Fruit fly (Drosophila melanogaster): ENCODE measurements around the gene mthl7.

mthl7 gene

DNA sequence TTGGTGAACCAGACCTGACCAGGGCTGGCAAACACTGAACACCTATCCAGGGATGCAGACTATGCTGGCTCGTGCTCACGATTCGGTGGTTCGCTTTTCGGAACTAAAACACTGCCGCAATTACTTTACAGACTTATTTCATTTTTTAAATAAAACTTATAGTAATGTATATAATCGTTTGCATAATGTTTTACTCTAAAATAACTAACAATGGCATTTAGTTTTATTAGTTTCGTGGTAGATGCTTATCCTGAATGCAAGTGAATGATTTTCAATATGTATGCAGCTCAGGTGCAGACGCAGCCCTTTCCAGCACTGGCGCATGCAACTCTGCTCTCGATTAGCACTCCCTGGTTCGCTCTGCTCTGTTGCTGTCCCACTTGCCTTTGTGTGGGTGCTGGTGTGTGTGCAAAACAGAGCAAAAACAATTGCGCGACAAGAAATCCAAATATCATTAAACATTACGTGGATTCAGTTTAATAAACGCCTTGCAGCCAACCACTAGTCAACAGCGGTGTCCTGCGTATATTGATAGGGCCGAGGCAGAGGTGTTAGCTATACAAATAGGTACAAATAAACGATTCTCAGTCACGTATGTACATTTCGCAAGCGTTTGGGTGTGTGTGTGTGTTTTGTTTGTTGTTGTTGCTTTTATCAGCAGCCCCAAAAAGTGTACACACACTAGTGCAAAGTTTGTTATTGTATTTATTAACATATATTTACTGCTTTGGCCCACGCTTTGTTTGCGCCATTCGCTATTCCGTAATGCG lies 6.5 kb upstream of the mthl7 start, which contains the start of the genes ERR and Atg18a (continued):
- no peak for TF ChIP-seq CkIIα-i1 (GFP tag; IDR thresholded peaks at IDR 0.05)
- TF ChIP-seq CG16813 (GFP tag; IDR thresholded peaks at IDR 0.05; ENCODE audit: partially characterized antibody), result peak; percentile 71
- TF ChIP-seq cas (GFP tag; IDR thresholded peaks at IDR 0.05), result peak; percentile 83
- peak; percentile 92 for TF ChIP-seq NFAT (GFP tag; IDR thresholded peaks at IDR 0.05)
- TF ChIP-seq CG33213 (GFP tag; optimal IDR thresholded peaks at IDR 0.05), result peak; percentile 60
- TF ChIP-seq CG2199 (GFP tag; IDR thresholded peaks at IDR 0.05), result peak; percentile 51; the same call in 1 of the 3 replicates
- TF ChIP-seq ham (GFP tag; IDR thresholded peaks at IDR 0.05), result peak; percentile 49
- peak; percentile 78 for TF ChIP-seq Taf1 (GFP tag; IDR thresholded peaks at IDR 0.05)
- TF ChIP-seq caup (GFP tag; optimal IDR thresholded peaks at IDR 0.05; ENCODE audit: severe bottlenecking), result peak; percentile 74
- peak; percentile 79 for TF ChIP-seq CHES-1-like (GFP tag; optimal IDR thresholded peaks at IDR 0.05)
- peak; percentile 61 for TF ChIP-seq Dip2 (GFP tag; IDR thresholded peaks at IDR 0.05)
- TF ChIP-seq CG10209 (GFP tag; optimal IDR thresholded peaks at IDR 0.05), result peak; percentile 74
- TF ChIP-seq vnd (GFP tag; IDR thresholded peaks at IDR 0.05; ENCODE audit: partially characterized antibody), result peak; percentile 60; the same call in 2 of the 3 replicates
- peak; percentile 17 for TF ChIP-seq Hmx (GFP tag; optimal IDR thresholded peaks at IDR 0.05)
- peak; percentile 70; the same call in 1 of the 3 replicates for TF ChIP-seq CG11695 (GFP tag; IDR thresholded peaks at IDR 0.05)
- no peak for TF ChIP-seq CG9437 (GFP tag; optimal IDR thresholded peaks at IDR 0.05)
- peak; percentile 89 for TF ChIP-seq CG34422 (GFP tag; IDR thresholded peaks at IDR 0.05)
- TF ChIP-seq CG1603 (tag; optimal IDR thresholded peaks at IDR 0.05), result peak; percentile 72
- TF ChIP-seq insv (GFP tag; optimal IDR thresholded peaks at IDR 0.05), result peak in 1 of 2 experiments; percentile 67
- peak; percentile 46 for TF ChIP-seq btn (GFP tag; optimal IDR thresholded peaks at IDR 0.05)
- peak; percentile 41 for TF ChIP-seq Ravus (GFP tag; IDR thresholded peaks at IDR 0.05)
- TF ChIP-seq al (GFP tag; IDR thresholded peaks at IDR 0.05), result peak; percentile 91
- no peak for TF ChIP-seq nom (GFP tag; optimal IDR thresholded peaks at IDR 0.05)
- peak; percentile 88 for TF ChIP-seq bcd (GFP tag; optimal IDR thresholded peaks at IDR 0.05)
- TF ChIP-seq CTCF (GFP tag; optimal IDR thresholded peaks at IDR 0.05), result no peak
- TF ChIP-seq CG3407 (GFP tag; optimal IDR thresholded peaks at IDR 0.05), result peak; percentile 28
- TF ChIP-seq Bteb2 (GFP tag; optimal IDR thresholded peaks at IDR 0.05), result peak; percentile 75
- peak; percentile 93 for TF ChIP-seq CG2120 (GFP tag; optimal IDR thresholded peaks at IDR 0.05)
- TF ChIP-seq dysf (GFP tag; IDR thresholded peaks at IDR 0.05), result peak; percentile 90
- TF ChIP-seq ac (GFP tag; optimal IDR thresholded peaks at IDR 0.05), result no peak
- peak; percentile 79 for TF ChIP-seq bab2 (GFP tag; optimal IDR thresholded peaks at IDR 0.05)
- peak; percentile 40; the same call in 1 of the 2 replicates for TF ChIP-seq stc (GFP tag; IDR thresholded peaks at IDR 0.05)
- TF ChIP-seq CG31441 (GFP tag; IDR thresholded peaks at IDR 0.05), result peak; percentile 83; the same call in 1 of the 2 replicates
- TF ChIP-seq ap (GFP tag; IDR thresholded peaks at IDR 0.05), result peak; percentile 74
- peak; percentile 51 for TF ChIP-seq Myb (GFP tag; optimal IDR thresholded peaks at IDR 0.05)
- TF ChIP-seq nmo (GFP tag; optimal IDR thresholded peaks at IDR 0.05), result peak; percentile 92
- no peak for TF ChIP-seq aop (GFP tag; IDR thresholded peaks at IDR 0.05)
- TF ChIP-seq CG4820 (GFP tag; optimal IDR thresholded peaks at IDR 0.05), result peak; percentile 78
- peak; percentile 65 for TF ChIP-seq pb (GFP tag; optimal IDR thresholded peaks at IDR 0.05)
- peak; percentile 61 for TF ChIP-seq CG4854 (GFP tag; optimal IDR thresholded peaks at IDR 0.05)
- TF ChIP-seq CG2116 (GFP tag; optimal IDR thresholded peaks at IDR 0.05), result peak; percentile 99
- peak; percentile 69 for TF ChIP-seq CG8765 (GFP tag; IDR thresholded peaks at IDR 0.05)
- TF ChIP-seq fd3F (GFP tag; optimal IDR thresholded peaks at IDR 0.05), result peak; percentile 82
- no peak for TF ChIP-seq fd102C (GFP tag; optimal IDR thresholded peaks at IDR 0.05)
- TF ChIP-seq row (GFP tag; IDR thresholded peaks at IDR 0.05), result peak; percentile 98
- no peak for TF ChIP-seq mld (GFP tag; IDR thresholded peaks at IDR 0.05; ENCODE audit: partially characterized antibody)
- no peak for TF ChIP-seq CG6813 (GFP tag; optimal IDR thresholded peaks at IDR 0.05)
- TF ChIP-seq CG13624 (GFP tag; optimal IDR thresholded peaks at IDR 0.05), result peak; percentile 67
- TF ChIP-seq Hr3 (GFP tag; optimal IDR thresholded peaks at IDR 0.05), result peak; percentile 91
- peak; percentile 62; the same call in 1 of the 2 replicates for TF ChIP-seq ro (GFP tag; IDR thresholded peaks at IDR 0.05)
